Worm (Caenorhabditis elegans) whole organism, young adult: Measurements from ENCODE around the gene madf-3.
A peak's percentile ranks its signal among the peaks of the same experiment; 100 is the strongest.

ENCODE experiments used
- B0019.2 ChIP-seq: fragments of 200-800 bp; sonication (Bioruptor generic); conservative IDR thresholded peaks from 2 replicates; pipeline ENCODE4 v1.3.6; 2022; ENCODE audit warnings: missing genetic modification reagents, missing genetic modification characterization, missing compliant biosample characterization
- C06A6.2 ChIP-seq: fragments of 200-800 bp; sonication (Bioruptor generic); conservative IDR thresholded peaks from 2 replicates; pipeline ENCODE4 v1.3.6; 2022; ENCODE audit warnings: missing genetic modification characterization, missing compliant biosample characterization
- C17E4.6 ChIP-seq: fragments of 200-800 bp; sonication (Bioruptor generic); IDR thresholded peaks from 2 replicates; pipeline ENCODE4 v1.3.6; 2022; ENCODE audit warnings: missing genetic modification reagents, missing genetic modification characterization, missing compliant biosample characterization
- F33H1.4 ChIP-seq: fragments of 200-800 bp; sonication (Bioruptor generic); IDR thresholded peaks from 2 replicates; pipeline ENCODE4 v1.3.6; 2022; ENCODE audit warnings: missing genetic modification reagents, missing genetic modification characterization, missing compliant biosample characterization
- F49E8.2 ChIP-seq: sonication (generic microtip); optimal IDR thresholded peaks from 3 replicates; lab custom pipeline; 2017; ENCODE audit warnings: missing genetic modification characterization, mild to moderate bottlenecking, missing compliant biosample characterization, antibody characterized with exemption, moderate library complexity; ENCODE audit not compliant: insufficient read depth
- F55B11.4 ChIP-seq: sonication (generic microtip); optimal IDR thresholded peaks from 2 replicates; lab custom pipeline; 2016; ENCODE audit warnings: missing compliant biosample characterization, missing genetic modification characterization, borderline replicate concordance; ENCODE audit not compliant: insufficient read depth
- K11D2.4 ChIP-seq: fragments of 200-800 bp; sonication (Bioruptor generic); IDR thresholded peaks from 2 replicates; pipeline ENCODE4 v1.3.6; 2022; ENCODE audit warnings: missing genetic modification reagents, missing genetic modification characterization, missing compliant biosample characterization
- K12H6.12 ChIP-seq: fragments of 200-800 bp; sonication (Bioruptor generic); optimal IDR thresholded peaks from 2 replicates; lab custom pipeline; 2018; ENCODE audit warnings: mild to moderate bottlenecking, missing genetic modification characterization, missing compliant biosample characterization
- T07F8.4 ChIP-seq: sonication (generic microtip); optimal IDR thresholded peaks from 2 replicates; lab custom pipeline; 2016; ENCODE audit warnings: mild to moderate bottlenecking, missing genetic modification characterization, moderate library complexity, missing compliant biosample characterization
- Y95B8A.8 ChIP-seq: fragments of 200-800 bp; sonication (Bioruptor generic); IDR thresholded peaks from 2 replicates; pipeline ENCODE4 v1.3.6; 2022; ENCODE audit warnings: missing genetic modification reagents, missing genetic modification characterization, missing compliant biosample characterization
- aptf-2 ChIP-seq: fragments of 200-800 bp; sonication (Bioruptor generic); conservative IDR thresholded peaks from 2 replicates; pipeline ENCODE4 v1.3.6; 2022; ENCODE audit warnings: missing genetic modification reagents, missing genetic modification characterization, missing compliant biosample characterization
- aptf-3 ChIP-seq: fragments of 200-800 bp; sonication (Bioruptor generic); IDR thresholded peaks from 2 replicates; pipeline ENCODE4 v1.3.6; 2022; ENCODE audit warnings: missing genetic modification characterization, missing compliant biosample characterization
- attf-5 ChIP-seq: fragments of 200-800 bp; sonication (Bioruptor generic); optimal IDR thresholded peaks from 2 replicates; lab custom pipeline; 2018; ENCODE audit warnings: mild to moderate bottlenecking, missing genetic modification characterization, missing compliant biosample characterization
- bed-1 ChIP-seq: fragments of 200-800 bp; sonication (Bioruptor generic); IDR thresholded peaks from 2 replicates; pipeline ENCODE4 v1.3.6; 2022; ENCODE audit warnings: missing genetic modification reagents, missing genetic modification characterization, missing compliant biosample characterization
- ceh-40 ChIP-seq: fragments of 200-800 bp; sonication (Bioruptor generic); IDR thresholded peaks from 2 replicates; pipeline ENCODE4 v1.3.6; 2022; ENCODE audit warnings: missing genetic modification characterization, missing compliant biosample characterization
- ceh-79 ChIP-seq: sonication (generic microtip); optimal IDR thresholded peaks from 2 replicates; lab custom pipeline; 2017; ENCODE audit warnings: mild to moderate bottlenecking, missing genetic modification characterization, missing compliant biosample characterization
- ceh-91 ChIP-seq: fragments of 200-800 bp; sonication (Bioruptor generic); IDR thresholded peaks from 2 replicates; pipeline ENCODE4 v1.3.6; 2022; ENCODE audit warnings: missing genetic modification reagents, missing genetic modification characterization, missing compliant biosample characterization
- egl-18 ChIP-seq: fragments of 200-800 bp; sonication (Bioruptor generic); IDR thresholded peaks from 2 replicates; pipeline ENCODE4 v1.3.6; 2022; ENCODE audit warnings: missing genetic modification reagents, missing genetic modification characterization, missing compliant biosample characterization
- egl-44 ChIP-seq: fragments of 200-800 bp; sonication (Bioruptor generic); IDR thresholded peaks from 2 replicates; pipeline ENCODE4 v1.3.6; 2022; ENCODE audit warnings: missing genetic modification reagents, missing genetic modification characterization, missing compliant biosample characterization
- egrh-3 ChIP-seq: fragments of 200-800 bp; sonication (Bioruptor generic); IDR thresholded peaks from 2 replicates; pipeline ENCODE4 v1.3.6; 2022; ENCODE audit warnings: missing genetic modification reagents, missing genetic modification characterization, missing compliant biosample characterization
- fkh-3 ChIP-seq: sonication (generic microtip); optimal IDR thresholded peaks from 2 replicates; lab custom pipeline; 2016; ENCODE audit warnings: mild to moderate bottlenecking, missing genetic modification characterization, missing compliant biosample characterization
- gei-17 ChIP-seq: fragments of 200-800 bp; sonication (Bioruptor generic); optimal IDR thresholded peaks from 2 replicates; lab custom pipeline; 2018; ENCODE audit warnings: mild to moderate bottlenecking, missing genetic modification characterization, missing compliant biosample characterization
- hlh-12 ChIP-seq: sonication (generic microtip); optimal IDR thresholded peaks from 2 replicates; lab custom pipeline; 2016; ENCODE audit warnings: missing genetic modification characterization, missing compliant biosample characterization
- hrde-1 ChIP-seq: sonication (generic microtip); optimal IDR thresholded peaks from 2 replicates; lab custom pipeline; 2016; ENCODE audit warnings: missing genetic modification characterization, mild to moderate bottlenecking, missing compliant biosample characterization, moderate library complexity, missing genotype, missing genetic modification reagents, borderline replicate concordance
- lin-54 ChIP-seq: fragments of 200-800 bp; sonication (Bioruptor generic); optimal IDR thresholded peaks from 2 replicates; lab custom pipeline; 2018; ENCODE audit warnings: mild to moderate bottlenecking, missing genetic modification characterization, missing compliant biosample characterization
- lsl-1 ChIP-seq: fragments of 200-800 bp; sonication (Bioruptor generic); optimal IDR thresholded peaks from 2 replicates; lab custom pipeline; 2018; ENCODE audit warnings: mild to moderate bottlenecking, missing genetic modification characterization, moderate library complexity, missing compliant biosample characterization
- madf-6 ChIP-seq: fragments of 200-800 bp; sonication (Bioruptor generic); IDR thresholded peaks from 2 replicates; pipeline ENCODE4 v1.3.6; 2022; ENCODE audit warnings: missing genetic modification reagents, missing genetic modification characterization, missing compliant biosample characterization
- mel-28 ChIP-seq: sonication (generic microtip); optimal IDR thresholded peaks from 2 replicates; lab custom pipeline; 2016; ENCODE audit warnings: borderline replicate concordance, mild to moderate bottlenecking, missing genetic modification characterization, missing compliant biosample characterization
- nfya-1 ChIP-seq: sonication (generic microtip); optimal IDR thresholded peaks from 2 replicates; lab custom pipeline; 2017; ENCODE audit warnings: antibody characterized with exemption, missing compliant biosample characterization, missing genetic modification characterization, borderline replicate concordance; ENCODE audit not compliant: insufficient read depth
- nhr-27 ChIP-seq: fragments of 200-800 bp; sonication (Bioruptor generic); optimal IDR thresholded peaks from 2 replicates; lab custom pipeline; 2018; ENCODE audit warnings: mild to moderate bottlenecking, missing genetic modification characterization, moderate library complexity, missing compliant biosample characterization
- pbrm-1 ChIP-seq: fragments of 200-800 bp; sonication (Bioruptor generic); IDR thresholded peaks from 2 replicates; pipeline ENCODE4 v1.3.6; 2022; ENCODE audit warnings: missing genetic modification reagents, missing genetic modification characterization, missing compliant biosample characterization
- repo-1 ChIP-seq: sonication (generic microtip); optimal IDR thresholded peaks from 2 replicates; lab custom pipeline; 2017; ENCODE audit warnings: mild to moderate bottlenecking, missing genetic modification characterization, missing compliant biosample characterization
- sdz-38 ChIP-seq: sonication (generic microtip); optimal IDR thresholded peaks from 2 replicates; lab custom pipeline; 2016; ENCODE audit warnings: missing genotype, missing genetic modification characterization, missing compliant biosample characterization
- sea-2 ChIP-seq: fragments of 200-800 bp; sonication (Bioruptor generic); IDR thresholded peaks from 2 replicates; pipeline ENCODE4 v1.3.6; 2022; ENCODE audit warnings: missing genetic modification characterization, missing compliant biosample characterization
- snpc-1.3 ChIP-seq: sonication (generic microtip); optimal IDR thresholded peaks from 2 replicates; lab custom pipeline; 2017; ENCODE audit warnings: missing genetic modification characterization, mild to moderate bottlenecking, missing compliant biosample characterization, antibody characterized with exemption, moderate library complexity, missing genotype, missing genetic modification reagents; ENCODE audit not compliant: insufficient read depth
- snpc-4 ChIP-seq, 5 experiments: fragments of 150-350 bp in 1 of 5; sonication (generic microtip) in 4 of 5; optimal IDR thresholded peaks; 2 replicates each; lab custom pipeline; 2014 to 2018; ENCODE audit warnings: missing genetic modification characterization in 5 of 5, missing biosample characterization in 3 of 5, antibody characterized with exemption in 2 of 5, mild to moderate bottlenecking in 2 of 5, missing compliant biosample characterization in 2 of 5, missing genotype in 2 of 5, moderate library complexity in 2 of 5, missing genetic modification reagents in 1 of 5
- somi-1 ChIP-seq: fragments of 200-800 bp; sonication (Bioruptor generic); optimal IDR thresholded peaks from 2 replicates; lab custom pipeline; 2018; ENCODE audit warnings: mild to moderate bottlenecking, missing genetic modification characterization, missing compliant biosample characterization
- tbp1 ChIP-seq: fragments of 200-800 bp; sonication (Bioruptor generic); optimal IDR thresholded peaks from 2 replicates; lab custom pipeline; 2018; ENCODE audit warnings: mild to moderate bottlenecking, missing genetic modification characterization, missing compliant biosample characterization
- unc-130 ChIP-seq: sonication (generic microtip); optimal IDR thresholded peaks from 2 replicates; lab custom pipeline; 2016; ENCODE audit warnings: missing genetic modification reagents, missing genetic modification characterization, missing compliant biosample characterization
- zim-3 ChIP-seq: sonication (generic microtip); optimal IDR thresholded peaks from 2 replicates; lab custom pipeline; 2017; ENCODE audit warnings: mild to moderate bottlenecking, missing genetic modification characterization, moderate library complexity, missing compliant biosample characterization
- ztf-18 ChIP-seq: sonication (generic microtip); optimal IDR thresholded peaks from 2 replicates; lab custom pipeline; 2016; ENCODE audit warnings: missing genotype, mild to moderate bottlenecking, missing genetic modification characterization, missing compliant biosample characterization
- ztf-22 ChIP-seq: fragments of 200-800 bp; sonication (Bioruptor generic); optimal IDR thresholded peaks from 2 replicates; lab custom pipeline; 2018; ENCODE audit warnings: mild to moderate bottlenecking, missing genetic modification characterization, moderate library complexity, missing compliant biosample characterization
- ztf-25 ChIP-seq: fragments of 200-800 bp; sonication (Bioruptor generic); IDR thresholded peaks from 2 replicates; pipeline ENCODE4 v1.3.6; 2022; ENCODE audit warnings: missing genetic modification reagents, missing genetic modification characterization, missing compliant biosample characterization
- ztf-3 ChIP-seq: fragments of 200-800 bp; sonication (Bioruptor generic); optimal IDR thresholded peaks from 2 replicates; lab custom pipeline; 2018; ENCODE audit warnings: mild to moderate bottlenecking, missing genetic modification characterization, missing compliant biosample characterization
- ztf-6 ChIP-seq: fragments of 200-800 bp; sonication (Bioruptor generic); IDR thresholded peaks from 2 replicates; pipeline ENCODE4 v1.3.6; 2022; ENCODE audit warnings: missing genetic modification reagents, missing genetic modification characterization, missing compliant biosample characterization

madf-3 gene

ce11 chrII:4320455-4320854 is 14.1 kb upstream of the madf-3 start, which contains the start of gene Y52E8A.2 (continued):
- TF ChIP-seq somi-1 (GFP tag; lab: Kevin White, UChicago) (no peak), hrde-1 (tag; lab: Kevin White, UChicago) (no peak), ztf-22 (GFP tag; lab: Kevin White, UChicago) (no peak), ztf-3 (GFP tag; lab: Kevin White, UChicago) (no peak), snpc-4 (GFP tag; optimal IDR thresholded peaks at IDR 0.05; lab: Kevin White, UChicago) (no peak), snpc-4 (tag; optimal IDR thresholded peaks at IDR 0.05; lab: Kevin White, UChicago) (no peak), tbp1 (GFP tag; lab: Kevin White, UChicago) (no peak), F33H1.4 (GFP tag; lab: Robert Waterston, UW) (peak; percentile 82)

DNA sequence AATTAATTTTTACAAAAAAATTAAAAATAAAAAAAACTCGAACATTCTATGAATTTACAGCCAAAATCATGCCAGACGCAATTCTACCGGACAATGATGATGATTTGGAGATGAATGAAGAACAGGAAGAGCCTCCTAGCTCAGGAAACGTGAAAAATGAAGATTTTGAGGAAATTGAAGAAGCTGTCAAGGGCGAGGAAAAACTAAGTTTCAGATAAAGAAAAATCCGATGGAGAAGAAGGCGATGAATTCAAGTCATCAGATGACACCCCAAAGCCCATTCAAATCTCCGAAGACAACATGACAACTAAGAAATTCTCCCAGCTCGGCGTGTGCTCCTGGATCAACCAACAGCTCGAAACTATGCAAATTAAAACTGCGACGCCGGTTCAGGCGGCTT is 12.8 kb upstream of the madf-3 start, which contains the start of gene Y52E8A.1:
Gene Y52E8A.1 (plus strand): TSS at position 301 of the 400 bp plus-strand sequence.
- TF ChIP-seq F55B11.4 (no peak), ceh-40 (GFP tag; lab: Robert Waterston, UW) (no peak), C17E4.6 (no peak), fkh-3 (tag; lab: Kevin White, UChicago) (no peak), pbrm-1 (GFP tag; lab: Robert Waterston, UW) (no peak), egrh-3 (GFP tag; lab: Robert Waterston, UW) (no peak), attf-5 (GFP tag; lab: Kevin White, UChicago) (no peak), aptf-3 (GFP tag; lab: Robert Waterston, UW) (no peak), Y95B8A.8 (GFP tag; lab: Robert Waterston, UW) (no peak), nhr-27 (tag; lab: Kevin White, UChicago) (no peak), repo-1 (tag; lab: Kevin White, UChicago) (no peak), bed-1 (no peak), F49E8.2 (tag; lab: Kevin White, UChicago) (no peak), egl-44 (GFP tag; lab: Robert Waterston, UW) (no peak), sea-2 (GFP tag; lab: Robert Waterston, UW) (no peak), ztf-18 (tag; lab: Kevin White, UChicago) (no peak), K11D2.4 (no peak), hlh-12 (no peak), egl-18 (GFP tag; lab: Robert Waterston, UW) (no peak)

ce11 chrII:4322871-4323270 is 11.7 kb upstream of the madf-3 start, which contains the start of gene H20J04.6:
Gene H20J04.6, plus strand, starts transcription at chrII:4323256.
- TF ChIP-seq ztf-6, result no peak
- TF ChIP-seq ceh-79, result no peak
- TF ChIP-seq lin-54 (GFP tag; lab: Kevin White, UChicago), result peak; percentile 13
- TF ChIP-seq snpc-1.3 (tag; lab: Kevin White, UChicago), result peak; percentile 10
- no peak for TF ChIP-seq gei-17 (GFP tag; lab: Kevin White, UChicago)
- TF ChIP-seq lsl-1, result peak; percentile 19
- peak; percentile 27; the same call in 1 of the 2 replicates for TF ChIP-seq madf-6 (GFP tag; lab: Robert Waterston, UW)

DNA sequence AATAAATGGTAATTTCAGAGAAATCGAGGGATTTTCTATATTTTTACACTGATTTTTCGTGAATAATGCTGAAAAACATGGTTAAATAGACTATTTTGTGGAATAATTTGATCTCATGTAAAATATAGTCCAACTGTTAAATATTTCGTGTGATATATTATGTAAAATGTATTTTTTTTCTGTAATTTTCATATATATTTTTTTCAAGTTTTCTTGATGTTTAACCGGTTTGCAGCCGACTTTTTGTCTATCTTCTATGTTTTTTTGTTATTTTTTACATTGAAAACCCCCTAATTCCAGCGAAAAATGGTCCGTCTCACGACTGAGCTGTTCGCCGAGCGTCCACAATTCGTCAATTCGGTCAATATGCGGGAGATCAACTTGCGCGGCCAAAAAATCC is 10.5 kb upstream of the madf-3 start, which contains the start of gene mog-2:
Gene mog-2 (plus strand): TSS at position 301 of the 400 bp plus-strand sequence.
- no peak for TF ChIP-seq zim-3 (tag; lab: Kevin White, UChicago)
- TF ChIP-seq ztf-25 (GFP tag; lab: Robert Waterston, UW), result no peak
- TF ChIP-seq T07F8.4 (tag; lab: Kevin White, UChicago), result no peak
- TF ChIP-seq ceh-91 (GFP tag; lab: Robert Waterston, UW), result no peak
- no peak for TF ChIP-seq sdz-38 (tag; lab: Kevin White, UChicago)
- TF ChIP-seq B0019.2 (GFP tag; lab: Robert Waterston, UW), result no peak
- no peak for TF ChIP-seq mel-28 (tag; lab: Kevin White, UChicago)
- TF ChIP-seq snpc-1.3 (tag; lab: Kevin White, UChicago), result no peak
- TF ChIP-seq nfya-1 (tag; lab: Kevin White, UChicago), result no peak
- TF ChIP-seq aptf-2 (GFP tag; lab: Robert Waterston, UW), result no peak
- TF ChIP-seq unc-130, result no peak
- TF ChIP-seq C06A6.2 (GFP tag; lab: Robert Waterston, UW), result no peak
- TF ChIP-seq K12H6.12 (tag; lab: Kevin White, UChicago), result no peak
